Fruit fly (Drosophila melanogaster) whole organism, larva: Measurements from ENCODE around the gene CG2218.

Experiments
- noc ChIP-seq: fragments of 200-800 bp; sonication (Bioruptor generic); optimal IDR thresholded peaks from 3 replicates; lab custom pipeline; 2019; ENCODE audit warnings: missing biosample characterization, mild to moderate bottlenecking, missing genetic modification characterization, moderate library complexity

Gene CG2218

dm6 chr3R:30416765-30417274, 11.3 kb downstream of the CG2218 start:
- TF ChIP-seq noc (tag; lab: Kevin White, UChicago): no peak

DNA sequence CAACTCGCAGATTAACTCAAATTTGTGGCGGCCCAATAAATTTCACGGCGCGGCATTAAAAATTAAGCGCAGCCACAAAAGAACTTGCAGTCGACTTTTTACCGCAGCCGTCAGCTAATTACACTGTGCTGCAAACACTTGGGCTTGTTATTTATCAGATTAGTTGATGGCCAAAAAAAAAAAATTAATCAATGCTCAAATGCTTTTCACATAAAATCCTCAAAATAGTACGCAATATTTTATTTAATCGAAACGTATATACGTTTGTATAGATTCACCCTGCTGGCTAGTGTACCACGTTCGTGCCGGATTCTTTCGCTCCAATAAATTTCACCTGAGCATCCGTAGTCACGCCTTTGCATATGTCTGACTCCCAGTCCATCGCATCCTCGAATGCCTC, 14.3 kb downstream of the CG2218 start:
- TF ChIP-seq noc (tag; lab: Kevin White, UChicago): no peak

DNA sequence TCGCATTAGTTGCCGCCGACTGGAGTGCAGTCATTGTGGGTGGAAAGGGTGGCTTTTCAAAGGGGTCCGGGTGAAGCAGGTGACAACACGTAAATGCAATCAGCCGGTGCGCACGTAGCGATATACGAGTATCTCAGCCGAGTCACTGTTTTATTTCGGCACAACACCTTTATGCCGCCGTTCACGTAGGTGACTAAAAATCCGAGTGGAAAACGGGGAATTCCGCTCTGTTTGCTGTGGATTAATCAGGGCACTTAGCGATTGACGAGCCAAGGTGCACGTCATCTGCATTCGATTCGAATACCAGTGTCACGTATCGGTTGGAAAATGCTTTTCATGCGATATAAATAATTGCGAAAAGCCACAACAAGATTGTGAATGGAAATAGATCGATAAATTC, 21.6 kb downstream of the CG2218 start:
- TF ChIP-seq noc (tag; lab: Kevin White, UChicago): no peak

DNA sequence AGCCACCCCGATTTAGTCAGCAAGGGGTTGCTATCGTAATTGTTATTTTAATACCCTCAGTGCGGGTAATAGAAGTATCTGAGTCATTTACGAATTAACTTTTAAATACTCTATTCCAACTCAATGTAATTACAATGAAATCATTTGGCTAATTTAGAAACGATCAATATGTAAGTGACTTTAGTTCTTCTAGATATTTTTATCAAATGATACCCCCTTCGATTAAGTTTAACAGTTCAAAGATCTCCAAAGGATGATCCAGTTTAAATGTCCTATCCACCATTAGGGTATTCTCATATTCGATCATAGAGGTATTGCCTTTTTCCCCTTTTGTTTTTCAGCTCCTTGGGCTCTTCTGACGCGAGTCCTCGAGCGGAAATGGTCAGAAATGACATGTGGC, 34.2 kb downstream of the CG2218 start:
- TF ChIP-seq noc (tag; lab: Kevin White, UChicago): no peak

- no peak for TF ChIP-seq noc (tag; lab: Kevin White, UChicago)
Observed at dm6 chr3R:30391950-30392349, 36.1 kb downstream of the CG2218 start.

DNA sequence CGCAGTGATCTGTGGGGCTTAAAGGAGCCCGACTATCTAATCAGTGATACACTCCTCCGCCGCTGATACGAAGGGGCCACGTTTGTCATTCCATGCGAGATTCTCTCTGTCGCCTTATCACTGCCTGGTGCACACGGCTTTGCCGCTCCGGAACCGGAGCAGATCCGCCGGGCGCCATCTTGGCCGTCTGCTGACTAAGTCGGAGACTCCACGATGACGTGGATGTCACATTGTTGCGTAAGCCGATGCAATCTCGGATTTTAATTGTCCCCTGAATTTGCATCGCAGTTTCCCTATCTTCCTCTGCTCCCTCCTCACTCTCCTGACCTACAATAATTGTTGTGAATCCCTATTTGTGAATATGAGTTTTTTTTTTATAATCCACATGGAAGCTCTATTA, 37.0 kb downstream of the CG2218 start:
- TF ChIP-seq noc (tag; lab: Kevin White, UChicago): no peak

- peak; percentile 57 for TF ChIP-seq noc (tag; lab: Kevin White, UChicago)
Observed at dm6 chr3R:30390304-30390703, 37.8 kb downstream of the CG2218 start.

DNA sequence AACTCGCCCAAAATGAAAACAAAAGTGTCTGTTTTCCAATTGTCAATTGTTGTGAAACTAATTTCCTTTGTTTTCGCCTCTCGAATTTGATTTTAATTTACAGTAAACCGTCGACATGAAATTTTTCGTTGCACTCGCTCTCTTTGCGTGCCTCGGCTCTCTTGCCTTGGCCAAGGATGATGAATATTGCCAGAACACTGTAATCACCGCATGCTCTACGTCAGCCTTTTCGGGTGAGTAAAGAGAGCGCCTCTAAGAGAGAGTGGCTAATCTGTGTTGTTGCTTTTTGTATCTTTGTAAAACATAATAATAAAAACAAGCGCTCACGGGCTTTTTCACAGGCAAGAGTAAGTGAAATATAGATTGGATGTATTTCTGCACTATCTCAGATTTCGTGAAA, 39.0 kb downstream of the CG2218 start:
- TF ChIP-seq noc (tag; lab: Kevin White, UChicago): no peak

- TF ChIP-seq noc (tag; lab: Kevin White, UChicago): peak; percentile 96
Observed at dm6 chr3R:30388215-30388871, 39.7 kb downstream of the CG2218 start.

DNA sequence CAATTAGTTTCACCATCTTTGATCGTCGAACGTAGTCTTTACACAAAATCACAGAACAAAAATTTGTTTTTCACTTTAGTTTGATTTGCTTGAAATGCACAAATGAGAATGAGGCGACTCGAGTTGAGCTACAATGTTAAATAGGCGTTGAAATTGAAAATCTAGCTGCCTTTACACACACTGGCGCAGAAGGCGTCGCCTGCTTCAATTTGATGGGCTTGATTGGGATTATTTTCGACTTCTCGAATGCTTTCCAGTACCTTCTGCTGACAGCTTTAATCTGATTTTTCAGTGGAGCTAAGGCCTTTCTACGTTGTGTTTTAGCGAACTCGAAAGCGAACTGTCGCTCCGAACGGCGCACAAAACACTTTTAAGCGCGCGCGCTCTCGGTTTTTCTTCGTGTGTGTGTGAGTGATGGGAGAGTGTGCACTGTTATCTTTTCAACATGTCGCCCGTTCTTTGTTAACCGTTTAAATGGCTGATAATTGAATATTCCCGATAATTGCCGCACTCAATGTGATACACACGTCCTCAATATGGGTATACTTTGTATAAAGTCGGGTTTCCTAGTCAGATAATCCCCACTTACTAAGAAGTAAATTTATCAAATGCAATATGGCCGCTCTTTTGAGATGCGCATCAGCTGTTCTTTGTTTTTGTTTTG, 40.4 kb downstream of the CG2218 start, which contains the start of the genes Fer2LCH and Fer1HCH:
Fer2LCH (plus strand) TSS at position 290 of the 664 bp plus-strand sequence.
Fer1HCH (minus strand) TSS at position 664 of the 664 bp plus-strand sequence.
- no peak for TF ChIP-seq noc (tag; lab: Kevin White, UChicago)

DNA sequence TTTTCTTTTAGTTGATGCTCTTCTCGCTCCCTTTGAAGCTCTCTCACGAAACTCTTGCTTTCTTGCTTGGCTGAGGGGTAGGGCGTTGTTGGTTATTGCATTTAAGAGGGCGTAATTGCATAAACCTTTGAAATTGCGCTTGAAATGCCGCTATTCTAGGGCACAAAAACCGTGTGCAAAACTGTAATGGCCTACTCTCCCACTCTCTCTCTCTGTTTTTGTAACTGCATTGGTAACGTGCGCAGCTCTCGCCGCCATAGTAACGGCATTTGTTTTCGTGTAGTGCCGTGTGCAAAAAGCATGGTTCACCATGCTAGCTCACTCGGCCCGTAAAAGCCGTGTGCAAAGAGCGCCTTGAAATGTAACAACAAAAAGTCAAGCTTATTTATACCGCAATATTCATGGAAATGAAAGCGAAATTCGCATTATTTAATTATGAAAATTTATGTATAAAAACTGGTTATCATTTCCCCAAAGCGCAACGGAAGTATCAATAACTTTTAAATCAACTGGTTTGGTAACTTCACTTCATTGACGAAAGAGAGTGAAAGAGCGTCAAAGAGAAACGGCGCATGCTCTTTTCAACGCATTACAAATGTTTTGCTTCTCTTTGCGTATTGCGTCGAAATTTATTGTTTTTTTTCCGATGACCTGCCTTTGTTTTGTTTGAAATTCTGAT, 41.2 kb downstream of the CG2218 start:
- no peak for TF ChIP-seq noc (tag; lab: Kevin White, UChicago)

dm6 chr3R:30385531-30385930, 42.5 kb downstream of the CG2218 start:
- peak; percentile 44 for TF ChIP-seq noc (tag; lab: Kevin White, UChicago)

- TF ChIP-seq noc (tag; lab: Kevin White, UChicago): no peak
Observed at dm6 chr3R:30383181-30383580, 44.9 kb downstream of the CG2218 start.
